2 fruit fly cellular contexts compared by ENCODE assay signal in the genomic region with DNA sequence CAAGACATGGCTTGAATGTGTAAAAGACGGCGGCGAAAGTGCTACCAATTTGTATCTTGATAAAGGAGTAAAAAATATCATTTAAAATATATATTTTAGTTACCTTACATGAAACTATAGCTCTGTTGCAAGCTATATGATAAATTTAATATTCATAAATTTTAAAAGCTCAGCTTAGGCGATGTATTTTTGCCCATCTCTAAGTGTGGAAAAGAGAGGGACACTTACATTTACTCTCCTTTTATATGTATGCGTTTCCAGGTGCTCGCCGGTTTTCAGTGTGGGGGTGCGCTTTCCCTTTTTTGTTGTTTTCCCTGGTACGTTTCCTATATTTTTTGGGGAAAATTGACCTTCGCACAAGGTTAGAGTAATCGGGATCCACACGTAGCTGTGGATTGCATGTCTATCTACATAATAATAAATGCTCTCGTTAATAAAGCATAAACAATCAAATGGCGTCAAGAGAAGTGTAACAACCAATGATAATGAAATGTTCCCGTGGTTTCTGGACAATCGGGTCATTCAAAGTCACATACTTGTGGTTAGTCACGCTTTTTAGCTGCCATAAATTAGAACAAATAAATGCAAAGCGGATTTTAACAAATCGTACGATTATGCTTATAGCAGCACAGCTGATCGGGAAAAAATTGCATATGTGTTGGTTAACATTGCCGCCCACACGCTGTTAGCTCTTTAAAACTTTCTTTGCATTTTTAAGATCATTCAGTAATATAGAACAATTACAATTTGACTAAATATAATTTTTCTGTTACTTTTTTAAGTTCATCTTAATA.
TF ChIP-seq lines count a peak whose summit lies in the region.

No protein-coding gene starts in this region.

TF ChIP-seq in whole organism, embryonic, 481 proteins besides CTCF, POLR2A, EP300 and RAD21 (continued from another document and continues in another):
- TF ChIP-seq run (tag; optimal IDR thresholded peaks at IDR 0.05; lab: Kevin White, UChicago), result peak; percentile 96
- TF ChIP-seq CG11723 (GFP tag; optimal IDR thresholded peaks at IDR 0.05; lab: Kevin White, UChicago), result peak; percentile 98
- peak; percentile 62 for TF ChIP-seq CG8089 (GFP tag; optimal IDR thresholded peaks at IDR 0.05; lab: Kevin White, UChicago)
- TF ChIP-seq CG17385 (GFP tag; optimal IDR thresholded peaks at IDR 0.05; lab: Kevin White, UChicago), result peak; percentile 97
- TF ChIP-seq CG9727 (GFP tag; optimal IDR thresholded peaks at IDR 0.05; lab: Kevin White, UChicago), result peak; percentile 98
- peak; percentile 69 for TF ChIP-seq CG6654 (GFP tag; optimal IDR thresholded peaks at IDR 0.05; lab: Kevin White, UChicago)
- peak; percentile 78; the same call in 1 of the 2 replicates for TF ChIP-seq CG10321 (GFP tag; IDR thresholded peaks at IDR 0.05; lab: Robert Waterston, UW)
- TF ChIP-seq MESR4 (GFP tag; optimal IDR thresholded peaks at IDR 0.05; lab: Kevin White, UChicago), result peak; percentile 17
- peak; percentile 58; the same call in 1 of the 2 replicates for TF ChIP-seq dan (GFP tag; IDR thresholded peaks at IDR 0.05; lab: Robert Waterston, UW)
- TF ChIP-seq CG3847 (GFP tag; IDR thresholded peaks at IDR 0.05; lab: Robert Waterston, UW), result peak; percentile 99
- peak; percentile 96 for TF ChIP-seq CG6272 (GFP tag; IDR thresholded peaks at IDR 0.05; lab: Robert Waterston, UW)
- TF ChIP-seq CG15073 (GFP tag; optimal IDR thresholded peaks at IDR 0.05; lab: Kevin White, UChicago), result peak; percentile 65
- TF ChIP-seq chif (GFP tag; optimal IDR thresholded peaks at IDR 0.05; lab: Kevin White, UChicago), result peak; percentile 51 to 84
- peak; percentile 100 for TF ChIP-seq CG34376 (GFP tag; optimal IDR thresholded peaks at IDR 0.05; lab: Kevin White, UChicago)
- peak; percentile 97 for TF ChIP-seq CG1529 (GFP tag; optimal IDR thresholded peaks at IDR 0.05; lab: Kevin White, UChicago)
- TF ChIP-seq repo (GFP tag; optimal IDR thresholded peaks at IDR 0.05; lab: Kevin White, UChicago), result peak; percentile 22
- TF ChIP-seq Ssrp (tag; optimal IDR thresholded peaks at IDR 0.05; lab: Kevin White, UChicago), result peak; percentile 97
- peak; percentile 71 for TF ChIP-seq CG1792 (GFP tag; optimal IDR thresholded peaks at IDR 0.05; lab: Kevin White, UChicago)
- no peak for TF ChIP-seq phol (tag; optimal IDR thresholded peaks at IDR 0.05; lab: Kevin White, UChicago)
- peak; percentile 90 to 98 for TF ChIP-seq Hr51 (GFP tag; optimal IDR thresholded peaks at IDR 0.05; lab: Kevin White, UChicago)
- peak; percentile 95 for TF ChIP-seq CG12155 (GFP tag; optimal IDR thresholded peaks at IDR 0.05; lab: Kevin White, UChicago)
- TF ChIP-seq CG2116 (GFP tag; optimal IDR thresholded peaks at IDR 0.05; lab: Kevin White, UChicago), result peak; percentile 87
- TF ChIP-seq Tbp (GFP tag; optimal IDR thresholded peaks at IDR 0.05; lab: Kevin White, UChicago), result no peak
- peak; percentile 94; the same call in 2 of the 3 replicates for TF ChIP-seq otp (GFP tag; IDR thresholded peaks at IDR 0.05; lab: Robert Waterston, UW)
- TF ChIP-seq slbo (GFP tag; IDR thresholded peaks at IDR 0.05; lab: Robert Waterston, UW), result peak; percentile 98
- TF ChIP-seq CG10267 (tag; optimal IDR thresholded peaks at IDR 0.05; lab: Kevin White, UChicago), result peak; percentile 91
- TF ChIP-seq gsb (GFP tag; IDR thresholded peaks at IDR 0.05; lab: Robert Waterston, UW), result peak; percentile 96
- peak; percentile 98 for TF ChIP-seq CG13296 (GFP tag; optimal IDR thresholded peaks at IDR 0.05; lab: Kevin White, UChicago)
- peak; percentile 93 for TF ChIP-seq CG1602 (GFP tag; optimal IDR thresholded peaks at IDR 0.05; lab: Kevin White, UChicago)
- peak; percentile 73 for TF ChIP-seq Dip2 (GFP tag; IDR thresholded peaks at IDR 0.05; lab: Robert Waterston, UW)
- TF ChIP-seq slou (GFP tag; optimal IDR thresholded peaks at IDR 0.05; lab: Kevin White, UChicago), result peak; percentile 94
- TF ChIP-seq Xbp1 (GFP tag; optimal IDR thresholded peaks at IDR 0.05; lab: Kevin White, UChicago), result peak; percentile 97
- TF ChIP-seq CG10979 (tag; optimal IDR thresholded peaks at IDR 0.05; lab: Kevin White, UChicago), result peak; percentile 95
- peak; percentile 73 for TF ChIP-seq CG9609 (GFP tag; optimal IDR thresholded peaks at IDR 0.05; lab: Kevin White, UChicago)
- peak; percentile 92 for TF ChIP-seq CG31224 (GFP tag; IDR thresholded peaks at IDR 0.05; lab: Robert Waterston, UW)
- TF ChIP-seq hth (optimal IDR thresholded peaks at IDR 0.05; lab: Kevin White, UChicago), result no peak
- peak; percentile 91 for TF ChIP-seq CG6175 (GFP tag; IDR thresholded peaks at IDR 0.05; lab: Robert Waterston, UW)
- peak; percentile 91 for TF ChIP-seq CG14860 (GFP tag; IDR thresholded peaks at IDR 0.05; lab: Robert Waterston, UW; ENCODE audit: partially characterized antibody)
- TF ChIP-seq ind (GFP tag; optimal IDR thresholded peaks at IDR 0.05; lab: Kevin White, UChicago), result peak; percentile 95
- peak; percentile 94 for TF ChIP-seq Blimp-1 (GFP tag; optimal IDR thresholded peaks at IDR 0.05; lab: Kevin White, UChicago)
- peak; percentile 80 for TF ChIP-seq Side (GFP tag; optimal IDR thresholded peaks at IDR 0.05; lab: Kevin White, UChicago)
- TF ChIP-seq D19B (GFP tag; optimal IDR thresholded peaks at IDR 0.05; lab: Kevin White, UChicago), result peak; percentile 87
- TF ChIP-seq fd96Cb (tag; optimal IDR thresholded peaks at IDR 0.05; lab: Kevin White, UChicago), result peak; percentile 93
- TF ChIP-seq vvl (GFP tag; IDR thresholded peaks at IDR 0.05; lab: Robert Waterston, UW), result peak; percentile 98
- TF ChIP-seq dati (GFP tag; IDR thresholded peaks at IDR 0.05; lab: Robert Waterston, UW), result peak; percentile 72
- TF ChIP-seq tx (GFP tag; optimal IDR thresholded peaks at IDR 0.05; lab: Kevin White, UChicago), result peak; percentile 76
- TF ChIP-seq Hmr (GFP tag; optimal IDR thresholded peaks at IDR 0.05; lab: Kevin White, UChicago), result peak; percentile 99
- TF ChIP-seq kni (GFP tag; optimal IDR thresholded peaks at IDR 0.05; lab: Kevin White, UChicago), result peak; percentile 98
- TF ChIP-seq slp2 (GFP tag; optimal IDR thresholded peaks at IDR 0.05; lab: Kevin White, UChicago), result peak; percentile 74
- peak; percentile 92 for TF ChIP-seq onecut (GFP tag; IDR thresholded peaks at IDR 0.05; lab: Robert Waterston, UW)
- TF ChIP-seq CG31388 (GFP tag; optimal IDR thresholded peaks at IDR 0.05; lab: Kevin White, UChicago), result peak; percentile 83
- TF ChIP-seq CG3163 (GFP tag; optimal IDR thresholded peaks at IDR 0.05; lab: Kevin White, UChicago), result peak; percentile 50
- TF ChIP-seq CG7357 (GFP tag; IDR thresholded peaks at IDR 0.05; lab: Robert Waterston, UW), result peak; percentile 92
- TF ChIP-seq CG4854 (GFP tag; optimal IDR thresholded peaks at IDR 0.05; lab: Kevin White, UChicago), result peak; percentile 92
- peak; percentile 99 for TF ChIP-seq Hand (GFP tag; optimal IDR thresholded peaks at IDR 0.05; lab: Kevin White, UChicago)
- no peak for TF ChIP-seq br (optimal IDR thresholded peaks at IDR 0.05; lab: Kevin White, UChicago)
- TF ChIP-seq Eip74EF (GFP tag; optimal IDR thresholded peaks at IDR 0.05; lab: Kevin White, UChicago), result peak in 1 of 2 experiments; percentile 97
- peak; percentile 95 for TF ChIP-seq stc (GFP tag; IDR thresholded peaks at IDR 0.05; lab: Robert Waterston, UW)
- TF ChIP-seq az2 (GFP tag; optimal IDR thresholded peaks at IDR 0.05; lab: Kevin White, UChicago), result peak; percentile 95
- peak; percentile 70 for TF ChIP-seq CG17802 (tag; optimal IDR thresholded peaks at IDR 0.05; lab: Kevin White, UChicago)

TF ChIP-seq in whole organism, prepupa, 60 proteins besides CTCF, POLR2A, EP300 and RAD21 (continued from another document):
- TF ChIP-seq acj6 (GFP tag; optimal IDR thresholded peaks at IDR 0.05; lab: Kevin White, UChicago) (peak; percentile 98), Eip78C (GFP tag; lab: Kevin White, UChicago) (peak; percentile 99), CG10631 (GFP tag; optimal IDR thresholded peaks at IDR 0.05; lab: Kevin White, UChicago) (peak; percentile 99), CG8632 (GFP tag; optimal IDR thresholded peaks at IDR 0.05; lab: Kevin White, UChicago) (peak; percentile 99), fd85E (GFP tag; optimal IDR thresholded peaks at IDR 0.05; lab: Kevin White, UChicago) (peak; percentile 93), CG10669 (GFP tag; optimal IDR thresholded peaks at IDR 0.05; lab: Kevin White, UChicago) (peak; percentile 96), Sox15 (GFP tag; optimal IDR thresholded peaks at IDR 0.05; lab: Kevin White, UChicago) (peak; percentile 95), Hr38 (GFP tag; optimal IDR thresholded peaks at IDR 0.05; lab: Kevin White, UChicago) (no peak), svp (GFP tag; lab: Kevin White, UChicago) (peak; percentile 99), pdm3 (GFP tag; optimal IDR thresholded peaks at IDR 0.05; lab: Kevin White, UChicago) (peak; percentile 96), CG4318 (GFP tag; optimal IDR thresholded peaks at IDR 0.05; lab: Kevin White, UChicago) (peak; percentile 95), CG6163 (GFP tag; IDR thresholded peaks at IDR 0.05; lab: Robert Waterston, UW) (peak; percentile 98), achi (GFP tag; optimal IDR thresholded peaks at IDR 0.05; lab: Kevin White, UChicago) (peak; percentile 99)
